Worm (Caenorhabditis elegans) whole organism, mixed stage, embryonic: ENCODE results near the gene str-171.

Experiments used
- M03D4.4 ChIP-seq: sonication (generic microtip); optimal IDR thresholded peaks from 2 replicates; lab custom pipeline; 2017; ENCODE audit warnings: mild to moderate bottlenecking, missing genetic modification characterization, missing compliant biosample characterization
- bed-3 ChIP-seq: fragments of 200-800 bp; sonication (Bioruptor generic); optimal IDR thresholded peaks from 3 replicates; lab custom pipeline; 2018; ENCODE audit warnings: mild to moderate bottlenecking, missing genetic modification characterization, moderate library complexity, missing compliant biosample characterization
- blmp-1 ChIP-seq: fragments of 150-350 bp; optimal IDR thresholded peaks from 2 replicates; lab custom pipeline; 2014; ENCODE audit warnings: missing biosample characterization, missing genetic modification characterization
- ceh-39 ChIP-seq: fragments of 150-350 bp; optimal IDR thresholded peaks from 2 replicates; lab custom pipeline; 2014; ENCODE audit warnings: missing biosample characterization, missing genetic modification characterization
- ceh-43 ChIP-seq: fragments of 200-800 bp; sonication (Bioruptor generic); optimal IDR thresholded peaks from 2 replicates; lab custom pipeline; 2018; ENCODE audit warnings: mild to moderate bottlenecking, missing genetic modification characterization, moderate library complexity, missing compliant biosample characterization
- ceh-83 ChIP-seq: fragments of 200-800 bp; sonication (Bioruptor generic); optimal IDR thresholded peaks from 2 replicates; lab custom pipeline; 2018; ENCODE audit warnings: mild to moderate bottlenecking, missing genetic modification characterization, missing compliant biosample characterization
- cnd-1 ChIP-seq: fragments of 200-800 bp; sonication (Bioruptor generic); optimal IDR thresholded peaks from 2 replicates; lab custom pipeline; 2018; ENCODE audit warnings: mild to moderate bottlenecking, missing genetic modification characterization, missing compliant biosample characterization
- drap-1 ChIP-seq: fragments of 200-800 bp; sonication (Bioruptor generic); optimal IDR thresholded peaks from 3 replicates; lab custom pipeline; 2018; ENCODE audit warnings: mild to moderate bottlenecking, missing genetic modification characterization, missing compliant biosample characterization
- elt-1 ChIP-seq: sonication (generic microtip); optimal IDR thresholded peaks from 2 replicates; lab custom pipeline; 2017; ENCODE audit warnings: missing genetic modification characterization, mild to moderate bottlenecking, missing compliant biosample characterization, antibody characterized with exemption, moderate library complexity, borderline replicate concordance; ENCODE audit not compliant: insufficient read depth
- ham-2 ChIP-seq: fragments of 200-800 bp; sonication (Bioruptor generic); optimal IDR thresholded peaks from 2 replicates; lab custom pipeline; 2018; ENCODE audit warnings: mild to moderate bottlenecking, missing genetic modification characterization, missing compliant biosample characterization
- hlh-1 ChIP-seq: fragments of 150-350 bp; optimal IDR thresholded peaks from 2 replicates; lab custom pipeline; 2014; ENCODE audit warnings: missing biosample characterization, missing genetic modification reagents, missing genetic modification characterization
- lin-13 ChIP-seq: fragments of 150-350 bp; optimal IDR thresholded peaks from 2 replicates; lab custom pipeline; 2014; ENCODE audit warnings: missing biosample characterization, missing genetic modification characterization
- lsy-2 ChIP-seq: fragments of 150-350 bp; optimal IDR thresholded peaks from 2 replicates; lab custom pipeline; 2014; ENCODE audit warnings: missing biosample characterization, missing genetic modification characterization
- mab-5 ChIP-seq: fragments of 150-350 bp; optimal IDR thresholded peaks from 2 replicates; lab custom pipeline; 2014; ENCODE audit warnings: missing biosample characterization, missing genetic modification characterization
- mep-1 ChIP-seq: fragments of 150-350 bp; optimal IDR thresholded peaks from 2 replicates; lab custom pipeline; 2017; ENCODE audit warnings: missing biosample characterization, missing genetic modification reagents, missing genetic modification characterization, inconsistent platforms
- mls-2 ChIP-seq: sonication (generic microtip); optimal IDR thresholded peaks from 2 replicates; lab custom pipeline; 2016; ENCODE audit warnings: mild to moderate bottlenecking, missing genetic modification characterization, moderate library complexity, missing compliant biosample characterization
- nhr-12 ChIP-seq: fragments of 150-350 bp; optimal IDR thresholded peaks from 2 replicates; lab custom pipeline; 2014; ENCODE audit warnings: missing biosample characterization, missing genetic modification characterization
- nhr-2 ChIP-seq: fragments of 150-350 bp; optimal IDR thresholded peaks from 2 replicates; lab custom pipeline; 2014; ENCODE audit warnings: missing biosample characterization, missing genetic modification characterization
- nhr-237 ChIP-seq: fragments of 150-350 bp; optimal IDR thresholded peaks from 2 replicates; lab custom pipeline; 2014; ENCODE audit warnings: missing biosample characterization, missing genetic modification characterization
- nhr-28 ChIP-seq: fragments of 150-350 bp; optimal IDR thresholded peaks from 2 replicates; lab custom pipeline; 2014; ENCODE audit warnings: missing biosample characterization, missing genetic modification characterization
- nhr-76 ChIP-seq: sonication (generic microtip); optimal IDR thresholded peaks from 2 replicates; lab custom pipeline; 2017; ENCODE audit warnings: missing biosample characterization, missing genetic modification characterization
- pha-4 ChIP-seq: fragments of 150-350 bp; optimal IDR thresholded peaks from 2 replicates; lab custom pipeline; 2018; ENCODE audit warnings: missing biosample characterization, missing genetic modification reagents, missing genetic modification characterization
- sem-2 ChIP-seq: fragments of 200-800 bp; sonication (Bioruptor generic); optimal IDR thresholded peaks from 2 replicates; lab custom pipeline; 2018; ENCODE audit warnings: mild to moderate bottlenecking, missing genetic modification characterization, missing compliant biosample characterization
- snpc-4 ChIP-seq: fragments of 150-350 bp; optimal IDR thresholded peaks from 2 replicates; lab custom pipeline; 2014; ENCODE audit warnings: missing biosample characterization, missing genetic modification characterization
- sptf-1 ChIP-seq: sonication (generic microtip); optimal IDR thresholded peaks from 2 replicates; lab custom pipeline; 2017; ENCODE audit warnings: mild to moderate bottlenecking, missing genetic modification characterization, moderate library complexity, missing compliant biosample characterization
- tbx-8 ChIP-seq: fragments of 200-800 bp; sonication (Bioruptor generic); optimal IDR thresholded peaks from 2 replicates; lab custom pipeline; 2018; ENCODE audit warnings: mild to moderate bottlenecking, missing genetic modification characterization, moderate library complexity, missing compliant biosample characterization
- unc-120 ChIP-seq: sonication (generic microtip); optimal IDR thresholded peaks from 2 replicates; lab custom pipeline; 2017; ENCODE audit warnings: missing genetic modification characterization, missing compliant biosample characterization; ENCODE audit not compliant: poor library complexity, severe bottlenecking
- unc-39 ChIP-seq: fragments of 150-350 bp; optimal IDR thresholded peaks from 2 replicates; lab custom pipeline; 2014; ENCODE audit warnings: missing biosample characterization, missing genetic modification characterization
- zip-8 ChIP-seq: fragments of 150-350 bp; optimal IDR thresholded peaks from 2 replicates; lab custom pipeline; 2014; ENCODE audit warnings: missing biosample characterization, missing genetic modification characterization
- ztf-11 ChIP-seq: fragments of 150-350 bp; optimal IDR thresholded peaks from 2 replicates; lab custom pipeline; 2014; ENCODE audit warnings: missing biosample characterization, missing genetic modification characterization

str-171 gene

ce11 chrV:15132423-15132822, at the start of gene str-171:
Gene str-171, minus strand, starts transcription at chrV:15132523.
- no peak for TF ChIP-seq sptf-1 (tag; lab: Kevin White, UChicago)
- no peak for TF ChIP-seq lsy-2 (tag; lab: Kevin White, UChicago)
- TF ChIP-seq nhr-28 (tag; lab: Kevin White, UChicago): no peak
- no peak for TF ChIP-seq nhr-12 (tag; lab: Kevin White, UChicago)
- no peak for TF ChIP-seq cnd-1 (tag; lab: Kevin White, UChicago)
- TF ChIP-seq ham-2 (GFP tag; lab: Kevin White, UChicago): no peak
- no peak for TF ChIP-seq nhr-2 (tag; lab: Kevin White, UChicago)
- no peak for TF ChIP-seq mls-2 (tag; lab: Kevin White, UChicago)
- TF ChIP-seq ceh-83 (GFP tag; lab: Kevin White, UChicago): no peak
- TF ChIP-seq snpc-4 (tag; lab: Kevin White, UChicago): no peak
- no peak for TF ChIP-seq tbx-8 (GFP tag; lab: Kevin White, UChicago)
- TF ChIP-seq zip-8: no peak

ce11 chrV:15181899-15182298, 49.6 kb upstream of the str-171 start:
- TF ChIP-seq drap-1 (no peak), nhr-237 (tag; lab: Kevin White, UChicago) (no peak), sem-2 (GFP tag; lab: Kevin White, UChicago) (no peak), nhr-2 (tag; lab: Kevin White, UChicago) (no peak), mab-5 (tag; lab: Kevin White, UChicago) (no peak), snpc-4 (tag; lab: Kevin White, UChicago) (no peak), M03D4.4 (tag; lab: Kevin White, UChicago) (no peak), mls-2 (tag; lab: Kevin White, UChicago) (no peak), ztf-11 (no peak), ceh-39 (tag; lab: Kevin White, UChicago) (no peak)
- TF ChIP-seq, all 35 proteins: peak for 0

- TF ChIP-seq zip-8 (no peak), mep-1 (tag; lab: Kevin White, UChicago) (no peak), unc-120 (tag; lab: Kevin White, UChicago) (no peak), M03D4.4 (tag; lab: Kevin White, UChicago) (no peak), nhr-2 (tag; lab: Kevin White, UChicago) (no peak)
These were observed 47.4 kb upstream of the str-171 start, which contains the start of gene T09F5.10 for ce11 chrV:15179757-15180156. Gene T09F5.10, plus strand, starts transcription at chrV:15180057.

ce11 chrV:15175459-15175858, 43.1 kb upstream of the str-171 start, which contains the start of gene clec-47:
Gene clec-47, plus strand, starts transcription at chrV:15175759.
- TF ChIP-seq nhr-76 (no peak), sptf-1 (tag; lab: Kevin White, UChicago) (no peak), cnd-1 (tag; lab: Kevin White, UChicago) (no peak), lin-13 (no peak), ham-2 (GFP tag; lab: Kevin White, UChicago) (no peak), ceh-43 (GFP tag; lab: Kevin White, UChicago) (no peak), mab-5 (tag; lab: Kevin White, UChicago) (no peak), lsy-2 (tag; lab: Kevin White, UChicago) (no peak), nhr-12 (tag; lab: Kevin White, UChicago) (no peak)

ce11 chrV:15162697-15163096, 30.4 kb upstream of the str-171 start, which contains the start of gene srz-11:
Gene srz-11, plus strand, starts transcription at chrV:15163082.
- TF ChIP-seq hlh-1 (tag; lab: Kevin White, UChicago): no peak
- no peak for TF ChIP-seq pha-4 (tag; lab: Kevin White, UChicago)
- no peak for TF ChIP-seq nhr-12 (tag; lab: Kevin White, UChicago)
- TF ChIP-seq M03D4.4 (tag; lab: Kevin White, UChicago): no peak
- TF ChIP-seq nhr-28 (tag; lab: Kevin White, UChicago): no peak
- TF ChIP-seq nhr-76: no peak
- no peak for TF ChIP-seq zip-8

ce11 chrV:15158691-15159090, 26.4 kb upstream of the str-171 start, which contains the start of gene str-45:
Gene str-45, plus strand, starts transcription at chrV:15158991.
- TF ChIP-seq elt-1 (tag; lab: Kevin White, UChicago) (no peak), sptf-1 (tag; lab: Kevin White, UChicago) (no peak), cnd-1 (tag; lab: Kevin White, UChicago) (no peak), nhr-237 (tag; lab: Kevin White, UChicago) (no peak), nhr-2 (tag; lab: Kevin White, UChicago) (no peak), M03D4.4 (tag; lab: Kevin White, UChicago) (no peak), blmp-1 (no peak), hlh-1 (tag; lab: Kevin White, UChicago) (no peak), bed-3 (GFP tag; lab: Kevin White, UChicago) (no peak), ceh-43 (GFP tag; lab: Kevin White, UChicago) (no peak), unc-39 (tag; lab: Kevin White, UChicago) (no peak)
- TF ChIP-seq, all 35 proteins: peak for 0
